Fruit fly (Drosophila melanogaster): ENCODE data around the gene CG34166.

Gene CG34166

dm6 chr2L:14706194-14706593, 36.8 kb upstream of the CG34166 start (continued):
- TF ChIP-seq lab (GFP tag; optimal IDR thresholded peaks at IDR 0.05) (peak; percentile 76), CkIIα-i1 (GFP tag; IDR thresholded peaks at IDR 0.05) (no peak), pum (GFP tag; optimal IDR thresholded peaks at IDR 0.05) (peak; percentile 86), Nf-YA (GFP tag; IDR thresholded peaks at IDR 0.05) (peak; percentile 42; the same call in 1 of the 2 replicates), CG14050 (GFP tag; IDR thresholded peaks at IDR 0.05) (no peak; the same call in 2 of the 3 replicates), PHDP (tag; optimal IDR thresholded peaks at IDR 0.05) (peak; percentile 27), Hey (tag; optimal IDR thresholded peaks at IDR 0.05) (no peak), Sry-β (GFP tag; optimal IDR thresholded peaks at IDR 0.05) (no peak), CG10321 (GFP tag; IDR thresholded peaks at IDR 0.05) (peak; percentile 25; the same call in 1 of the 2 replicates), emc (GFP tag; optimal IDR thresholded peaks at IDR 0.05) (peak; percentile 68), CG9437 (GFP tag; optimal IDR thresholded peaks at IDR 0.05) (no peak), Atf-2 (GFP tag; optimal IDR thresholded peaks at IDR 0.05) (peak; percentile 84), Oaz (GFP tag; IDR thresholded peaks at IDR 0.05) (peak; percentile 47; the same call in 1 of the 2 replicates), trh (GFP tag; optimal IDR thresholded peaks at IDR 0.05) (peak; percentile 32), CG5180 (GFP tag; optimal IDR thresholded peaks at IDR 0.05) (peak; percentile 31), CG12391 (tag; optimal IDR thresholded peaks at IDR 0.05) (peak; percentile 36), CG16813 (GFP tag; IDR thresholded peaks at IDR 0.05; ENCODE audit: partially characterized antibody) (no peak), mld (GFP tag; IDR thresholded peaks at IDR 0.05; ENCODE audit: partially characterized antibody) (no peak), Awh (GFP tag; IDR thresholded peaks at IDR 0.05) (peak; percentile 68), fd64A (GFP tag; optimal IDR thresholded peaks at IDR 0.05) (no peak), Elba2 (GFP tag; optimal IDR thresholded peaks at IDR 0.05) (peak; percentile 56), CG13287 (GFP tag; IDR thresholded peaks at IDR 0.05; ENCODE audit: partially characterized antibody) (peak; percentile 7; the same call in 1 of the 2 replicates), maf-S (GFP tag; optimal IDR thresholded peaks at IDR 0.05) (peak; percentile 68), Bdp1 (GFP tag; optimal IDR thresholded peaks at IDR 0.05) (peak; percentile 42), CG8924 (tag; optimal IDR thresholded peaks at IDR 0.05) (no peak), CG8281 (tag; optimal IDR thresholded peaks at IDR 0.05) (no peak), pnt (GFP tag; optimal IDR thresholded peaks at IDR 0.05) (peak; percentile 78), ham (GFP tag; IDR thresholded peaks at IDR 0.05) (no peak), Poxn (GFP tag; IDR thresholded peaks at IDR 0.05) (no peak), CG18011 (GFP tag; optimal IDR thresholded peaks at IDR 0.05) (no peak), CG31388 (GFP tag; optimal IDR thresholded peaks at IDR 0.05) (peak; percentile 23), CG12155 (GFP tag; optimal IDR thresholded peaks at IDR 0.05) (peak; percentile 54), fu2 (GFP tag; optimal IDR thresholded peaks at IDR 0.05) (peak; percentile 22), CG14965 (GFP tag; optimal IDR thresholded peaks at IDR 0.05; ENCODE audit: borderline replicate concordance) (peak; percentile 67), nmo (GFP tag; optimal IDR thresholded peaks at IDR 0.05) (peak; percentile 58), Blimp-1 (GFP tag; optimal IDR thresholded peaks at IDR 0.05) (peak; percentile 67), dmrt99B (tag; optimal IDR thresholded peaks at IDR 0.05) (peak; percentile 66), CG17612 (GFP tag; IDR thresholded peaks at IDR 0.05) (peak; percentile 34; the same call in 1 of the 2 replicates), corto (GFP tag; optimal IDR thresholded peaks at IDR 0.05) (no peak), chif (GFP tag; optimal IDR thresholded peaks at IDR 0.05) (peak; percentile 65 to 88), btn (GFP tag; optimal IDR thresholded peaks at IDR 0.05) (peak; percentile 70), CG7271 (tag; optimal IDR thresholded peaks at IDR 0.05) (peak; percentile 56), ara (GFP tag; IDR thresholded peaks at IDR 0.05) (peak; percentile 66), Ets65A (GFP tag) (peak; percentile 96), D (optimal IDR thresholded peaks at IDR 0.05) (no peak), D (GFP tag; optimal IDR thresholded peaks at IDR 0.05) (peak; percentile 43), kah (GFP tag; optimal IDR thresholded peaks at IDR 0.05) (no peak), Lhr (GFP tag; optimal IDR thresholded peaks at IDR 0.05) (peak; percentile 90), eve (GFP tag; optimal IDR thresholded peaks at IDR 0.05) (no peak), CG15011 (GFP tag; optimal IDR thresholded peaks at IDR 0.05) (no peak), HLH3B (GFP tag; IDR thresholded peaks at IDR 0.05) (peak; percentile 72)

Data from whole organism, embryonic.